Worm (Caenorhabditis elegans): ENCODE results near the gene F49E8.7.

F49E8.7 gene

DNA sequence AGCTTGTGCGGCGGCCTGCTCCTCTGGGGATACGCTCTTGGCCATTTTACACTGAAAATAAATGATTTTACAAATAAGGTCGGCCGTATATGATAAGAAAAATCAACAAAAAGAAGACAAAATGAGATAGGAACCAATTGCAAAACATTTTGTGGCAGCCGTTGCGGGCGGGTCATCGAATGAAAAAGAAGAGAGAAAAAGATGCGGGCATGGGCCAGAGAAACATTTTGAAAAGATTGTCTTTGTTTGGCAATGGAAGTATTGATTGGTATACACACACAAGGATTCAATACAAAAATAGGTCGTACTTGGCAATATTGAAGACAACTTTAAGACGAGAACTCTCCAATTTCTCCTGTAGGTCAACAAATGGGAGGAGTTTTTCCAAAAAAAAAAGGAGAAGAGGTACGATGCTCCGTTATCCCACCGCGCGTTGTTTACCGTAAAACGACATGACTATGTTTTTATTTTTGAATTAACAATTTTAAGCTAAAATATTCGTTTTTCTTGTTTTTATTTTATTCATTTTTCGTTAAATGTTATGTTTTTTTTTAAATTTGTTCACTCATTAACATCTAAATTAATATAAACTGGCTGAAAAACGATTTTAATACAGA, 43.4 kb downstream of the F49E8.7 start, which contains the start of the genes plc-4 and R05G6.4:
plc-4 (minus strand) TSS at position 51 of the 617 bp plus-strand sequence.
R05G6.4 (plus strand) TSS at position 617 of the 617 bp plus-strand sequence.
- TF ChIP-seq unc-62 (GFP tag; optimal IDR thresholded peaks at IDR 0.05): no peak

DNA sequence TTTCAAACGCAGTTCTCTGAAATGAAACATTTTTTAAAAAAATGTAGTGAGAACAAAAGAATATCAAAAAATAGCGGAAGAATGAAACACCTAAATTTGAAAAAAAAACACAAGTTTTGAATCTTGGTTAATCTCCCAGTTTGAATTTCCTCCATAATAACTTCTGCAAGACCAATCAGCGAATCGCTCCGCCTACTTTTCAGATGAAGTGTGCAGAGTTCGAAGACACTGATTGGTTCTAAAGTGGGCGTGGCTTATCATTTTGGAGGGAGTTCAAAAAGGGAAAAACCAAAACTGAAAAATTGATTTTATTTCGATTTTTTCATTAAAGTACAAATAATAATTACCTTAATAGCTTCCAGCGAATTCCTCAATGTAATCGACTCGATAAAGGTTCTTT, 45.3 kb downstream of the F49E8.7 start:
- no peak for TF ChIP-seq unc-62 (GFP tag; optimal IDR thresholded peaks at IDR 0.05)

DNA sequence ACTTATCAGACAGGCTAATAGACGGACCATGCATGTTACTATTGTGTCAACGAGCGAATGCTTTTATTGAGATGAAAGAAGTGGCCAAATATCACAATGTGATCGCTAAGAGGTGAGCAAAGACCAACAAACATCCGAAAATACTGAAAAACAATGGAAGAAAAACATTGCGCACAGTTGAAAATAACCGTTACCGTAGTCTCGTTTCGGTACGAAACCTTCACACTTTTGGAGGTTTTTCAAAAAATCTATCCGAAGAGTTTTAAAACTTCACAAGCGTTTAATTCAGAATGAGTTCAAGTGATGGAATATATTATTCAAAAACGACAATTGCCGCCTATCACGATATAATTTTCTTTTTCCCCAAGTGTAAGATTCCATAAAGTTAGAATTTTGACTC, 47.3 kb downstream of the F49E8.7 start:
- no peak for TF ChIP-seq unc-62 (GFP tag; optimal IDR thresholded peaks at IDR 0.05)

DNA sequence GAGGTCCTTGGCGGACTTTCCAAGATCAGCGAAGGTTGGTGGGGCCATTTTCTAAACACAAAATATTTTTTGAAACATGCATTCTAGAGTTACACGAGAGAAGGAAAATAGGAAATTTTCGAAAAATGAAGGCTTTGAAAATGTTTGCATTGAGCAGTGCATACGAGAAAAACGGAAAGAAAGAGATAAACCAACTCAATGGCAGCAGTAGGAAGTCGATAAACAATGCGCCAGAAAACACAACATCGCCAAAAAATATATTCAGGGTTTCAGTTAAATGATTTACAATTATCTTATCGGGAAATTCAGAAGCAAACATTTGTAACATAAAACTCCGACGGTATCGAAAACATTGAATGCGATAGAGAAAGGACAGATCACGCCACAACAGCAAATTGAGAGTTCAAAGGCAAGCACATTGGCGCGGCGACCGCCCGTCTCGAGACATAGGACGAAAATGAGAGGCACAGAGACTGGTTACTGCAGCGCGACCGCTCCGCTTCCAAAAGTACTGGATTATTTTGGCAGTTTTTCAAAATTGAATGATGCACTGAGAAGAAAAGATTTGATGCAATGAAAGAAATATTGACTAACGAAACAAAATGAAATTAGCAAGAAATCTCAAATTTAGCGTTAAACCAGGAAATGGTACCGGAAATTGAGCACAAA, 48.2 kb downstream of the F49E8.7 start, which contains the start of the genes vdac-1 and R05G6.5:
vdac-1 (minus strand) TSS at position 51 of the 669 bp plus-strand sequence.
R05G6.5 (plus strand) TSS at position 527 of the 669 bp plus-strand sequence.
- TF ChIP-seq unc-62 (GFP tag; optimal IDR thresholded peaks at IDR 0.05): no peak

DNA sequence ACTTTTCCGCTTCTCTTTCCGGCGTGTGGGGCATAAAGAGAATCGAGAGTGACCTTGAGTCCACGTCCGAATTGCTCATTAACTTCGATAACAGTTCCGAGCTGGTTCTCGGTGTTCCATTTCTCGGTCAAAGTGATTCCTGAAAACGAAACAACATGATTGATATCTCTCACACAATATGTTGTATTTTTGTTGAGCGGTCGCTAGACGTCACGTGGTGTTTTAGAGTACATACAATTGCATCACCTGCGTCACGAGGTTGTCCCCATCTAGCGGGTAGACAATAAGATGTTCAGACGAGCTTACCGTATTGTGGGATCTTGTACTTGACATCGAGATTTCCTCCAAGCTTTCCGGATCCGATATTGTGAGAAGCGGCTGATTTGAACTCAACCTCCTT, 48.9 kb downstream of the F49E8.7 start:
- TF ChIP-seq unc-62 (GFP tag; optimal IDR thresholded peaks at IDR 0.05): no peak

DNA sequence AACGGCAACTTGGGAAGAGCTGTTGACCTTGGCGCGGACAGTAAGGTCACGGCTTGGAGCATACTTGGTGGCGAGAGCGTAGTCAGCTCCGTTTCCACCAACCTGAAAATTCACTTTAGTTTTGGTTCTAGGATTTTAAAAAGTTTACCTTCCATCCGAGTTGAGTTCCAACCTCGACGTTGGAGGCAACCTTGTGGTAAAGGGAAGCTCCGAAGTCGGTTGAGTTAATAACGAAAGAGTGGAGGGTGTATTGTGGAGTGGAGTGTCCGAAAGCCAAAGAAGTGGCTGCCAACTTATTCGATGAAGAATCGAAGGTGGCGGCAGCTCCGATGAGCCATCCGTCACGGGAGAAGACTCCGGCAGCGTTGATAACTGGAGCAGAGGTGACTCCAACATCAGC, 49.5 kb downstream of the F49E8.7 start:
- no peak for TF ChIP-seq unc-62 (GFP tag; optimal IDR thresholded peaks at IDR 0.05)

DNA sequence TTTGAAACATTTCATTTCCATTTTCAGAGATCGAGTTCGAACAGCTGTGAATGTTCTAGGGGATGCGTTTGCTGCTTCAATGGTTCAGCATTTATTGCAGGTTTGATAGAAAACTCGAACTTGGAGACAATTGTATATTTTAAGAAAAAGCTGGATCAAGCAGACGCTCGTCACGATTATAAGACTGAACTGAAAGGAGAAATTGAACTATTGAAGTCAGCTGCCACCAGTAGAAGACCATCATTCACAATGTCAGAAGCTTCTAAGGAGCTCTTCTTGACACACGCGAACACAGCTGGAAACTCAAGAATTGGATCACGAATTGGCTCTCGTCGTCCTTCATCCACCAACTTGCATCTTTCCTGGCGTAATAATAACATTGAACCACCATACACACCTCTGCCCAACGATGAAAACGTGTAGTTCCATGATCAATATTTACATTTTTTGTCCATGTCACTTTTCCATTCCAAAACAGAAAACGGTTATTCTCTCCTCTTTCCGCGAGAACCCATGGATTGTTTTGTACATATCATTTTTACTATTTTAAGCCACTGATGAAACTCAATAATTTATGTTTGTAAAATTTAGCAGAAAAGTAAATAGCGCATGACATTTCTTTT, 50.2 kb downstream of the F49E8.7 start:
- no peak for TF ChIP-seq unc-62 (GFP tag; optimal IDR thresholded peaks at IDR 0.05)

Data from whole organism, dauer.